Worm (Caenorhabditis elegans) whole organism, young adult: Measurements from ENCODE around the gene C10C6.3.

Experiments
- B0336.3 ChIP-seq: fragments of 200-800 bp; sonication (Bioruptor generic); IDR thresholded peaks from 2 replicates; pipeline ENCODE4 v1.3.6; 2022; ENCODE audit warnings: missing genetic modification characterization, missing compliant biosample characterization
- F33H1.4 ChIP-seq: fragments of 200-800 bp; sonication (Bioruptor generic); IDR thresholded peaks from 2 replicates; pipeline ENCODE4 v1.3.6; 2022; ENCODE audit warnings: missing genetic modification reagents, missing genetic modification characterization, missing compliant biosample characterization
- F37B4.10 ChIP-seq: fragments of 200-800 bp; sonication (Bioruptor generic); IDR thresholded peaks from 2 replicates; pipeline ENCODE4 v1.3.6; 2022; ENCODE audit warnings: missing genetic modification characterization, missing compliant biosample characterization
- F55B11.4 ChIP-seq: sonication (generic microtip); optimal IDR thresholded peaks from 2 replicates; lab custom pipeline; 2016; ENCODE audit warnings: missing compliant biosample characterization, missing genetic modification characterization, borderline replicate concordance; ENCODE audit not compliant: insufficient read depth
- F57C9.4 ChIP-seq: sonication (generic microtip); optimal IDR thresholded peaks from 2 replicates; lab custom pipeline; 2017; ENCODE audit warnings: mild to moderate bottlenecking, missing genetic modification characterization, missing compliant biosample characterization
- T07F8.4 ChIP-seq: sonication (generic microtip); optimal IDR thresholded peaks from 2 replicates; lab custom pipeline; 2016; ENCODE audit warnings: mild to moderate bottlenecking, missing genetic modification characterization, moderate library complexity, missing compliant biosample characterization
- Y79H2A.3 ChIP-seq: fragments of 200-800 bp; sonication (Bioruptor generic); conservative IDR thresholded peaks from 2 replicates; pipeline ENCODE4 v1.3.6; 2022; ENCODE audit warnings: missing genetic modification reagents, missing genetic modification characterization, missing compliant biosample characterization
- akir-1 ChIP-seq: fragments of 200-800 bp; sonication (Bioruptor generic); optimal IDR thresholded peaks from 2 replicates; lab custom pipeline; 2018; ENCODE audit warnings: mild to moderate bottlenecking, missing genetic modification characterization, moderate library complexity, missing compliant biosample characterization
- aptf-3 ChIP-seq: fragments of 200-800 bp; sonication (Bioruptor generic); IDR thresholded peaks from 2 replicates; pipeline ENCODE4 v1.3.6; 2022; ENCODE audit warnings: missing genetic modification characterization, missing compliant biosample characterization
- attf-3 ChIP-seq: fragments of 200-800 bp; sonication (Bioruptor generic); conservative IDR thresholded peaks from 2 replicates; pipeline ENCODE4 v1.3.6; 2022; ENCODE audit warnings: missing genetic modification reagents, missing genetic modification characterization, missing compliant biosample characterization
- attf-6 ChIP-seq: fragments of 200-800 bp; sonication (Bioruptor generic); IDR thresholded peaks from 2 replicates; pipeline ENCODE4 v1.3.6; 2022; ENCODE audit warnings: missing genetic modification reagents, missing genetic modification characterization, missing compliant biosample characterization
- ccch-3 ChIP-seq: fragments of 200-800 bp; sonication (Bioruptor generic); optimal IDR thresholded peaks from 2 replicates; lab custom pipeline; 2018; ENCODE audit warnings: mild to moderate bottlenecking, missing genetic modification characterization, missing compliant biosample characterization
- ceh-58 ChIP-seq: fragments of 200-800 bp; sonication (Bioruptor generic); IDR thresholded peaks from 2 replicates; pipeline ENCODE4 v1.3.6; 2022; ENCODE audit warnings: missing genetic modification characterization, missing compliant biosample characterization
- dpff-1 ChIP-seq: sonication (generic microtip); optimal IDR thresholded peaks from 2 replicates; lab custom pipeline; 2017; ENCODE audit warnings: mild to moderate bottlenecking, missing genetic modification characterization, missing compliant biosample characterization
- efl-1 ChIP-seq: fragments of 150-350 bp; optimal IDR thresholded peaks from 2 replicates; lab custom pipeline; 2014; ENCODE audit warnings: missing biosample characterization, missing genetic modification reagents, missing genetic modification characterization
- egl-18 ChIP-seq: fragments of 200-800 bp; sonication (Bioruptor generic); IDR thresholded peaks from 2 replicates; pipeline ENCODE4 v1.3.6; 2022; ENCODE audit warnings: missing genetic modification reagents, missing genetic modification characterization, missing compliant biosample characterization
- ets-4 ChIP-seq: fragments of 200-800 bp; sonication (Bioruptor generic); optimal IDR thresholded peaks from 2 replicates; lab custom pipeline; 2018; ENCODE audit warnings: mild to moderate bottlenecking, missing genetic modification characterization, missing compliant biosample characterization
- hlh-12 ChIP-seq: sonication (generic microtip); optimal IDR thresholded peaks from 2 replicates; lab custom pipeline; 2016; ENCODE audit warnings: missing genetic modification characterization, missing compliant biosample characterization
- hmg-1.2 ChIP-seq: fragments of 200-800 bp; sonication (Bioruptor generic); IDR thresholded peaks from 2 replicates; pipeline ENCODE4 v1.3.6; 2022; ENCODE audit warnings: missing genetic modification reagents, missing genetic modification characterization, missing compliant biosample characterization
- hrde-1 ChIP-seq: sonication (generic microtip); optimal IDR thresholded peaks from 2 replicates; lab custom pipeline; 2016; ENCODE audit warnings: missing genetic modification characterization, mild to moderate bottlenecking, missing compliant biosample characterization, moderate library complexity, missing genotype, missing genetic modification reagents, borderline replicate concordance
- let-526 ChIP-seq: fragments of 200-800 bp; sonication (Bioruptor generic); IDR thresholded peaks from 2 replicates; pipeline ENCODE4 v1.3.6; 2022; ENCODE audit warnings: missing genetic modification reagents, missing genetic modification characterization, missing compliant biosample characterization
- lin-26 ChIP-seq: fragments of 200-800 bp; sonication (Bioruptor generic); IDR thresholded peaks from 2 replicates; pipeline ENCODE4 v1.3.6; 2022; ENCODE audit warnings: missing genetic modification reagents, missing genetic modification characterization, missing compliant biosample characterization
- lsl-1 ChIP-seq: fragments of 200-800 bp; sonication (Bioruptor generic); optimal IDR thresholded peaks from 2 replicates; lab custom pipeline; 2018; ENCODE audit warnings: mild to moderate bottlenecking, missing genetic modification characterization, moderate library complexity, missing compliant biosample characterization
- madf-6 ChIP-seq: fragments of 200-800 bp; sonication (Bioruptor generic); IDR thresholded peaks from 2 replicates; pipeline ENCODE4 v1.3.6; 2022; ENCODE audit warnings: missing genetic modification reagents, missing genetic modification characterization, missing compliant biosample characterization
- madf-8 ChIP-seq: fragments of 200-800 bp; sonication (Bioruptor generic); conservative IDR thresholded peaks from 2 replicates; pipeline ENCODE4 v1.3.6; 2022; ENCODE audit warnings: missing genetic modification reagents, missing genetic modification characterization, missing compliant biosample characterization
- mel-28 ChIP-seq: sonication (generic microtip); optimal IDR thresholded peaks from 2 replicates; lab custom pipeline; 2016; ENCODE audit warnings: borderline replicate concordance, mild to moderate bottlenecking, missing genetic modification characterization, missing compliant biosample characterization
- mes-4 ChIP-seq: sonication (generic microtip); optimal IDR thresholded peaks from 2 replicates; lab custom pipeline; 2016; ENCODE audit warnings: missing genotype, missing genetic modification characterization, missing compliant biosample characterization
- mxl-1 ChIP-seq: sonication (generic microtip); optimal IDR thresholded peaks from 2 replicates; lab custom pipeline; 2016; ENCODE audit warnings: missing genetic modification characterization, missing compliant biosample characterization
- nfya-1 ChIP-seq: sonication (generic microtip); optimal IDR thresholded peaks from 2 replicates; lab custom pipeline; 2017; ENCODE audit warnings: antibody characterized with exemption, missing compliant biosample characterization, missing genetic modification characterization, borderline replicate concordance; ENCODE audit not compliant: insufficient read depth
- nfya-2 ChIP-seq: fragments of 200-800 bp; sonication (Bioruptor generic); IDR thresholded peaks from 2 replicates; pipeline ENCODE4 v1.3.6; 2022; ENCODE audit warnings: missing genetic modification reagents, missing genetic modification characterization, missing compliant biosample characterization
- nhr-80 ChIP-seq: sonication (generic microtip); optimal IDR thresholded peaks from 2 replicates; lab custom pipeline; 2016; ENCODE audit warnings: missing genetic modification characterization, missing compliant biosample characterization
- rcor-1 ChIP-seq: fragments of 200-800 bp; sonication (Bioruptor generic); IDR thresholded peaks from 2 replicates; pipeline ENCODE4 v1.3.6; 2022; ENCODE audit warnings: missing genetic modification reagents, missing genetic modification characterization, missing compliant biosample characterization
- snpc-1.1 ChIP-seq: sonication (generic microtip); optimal IDR thresholded peaks from 2 replicates; lab custom pipeline; 2017; ENCODE audit warnings: missing genetic modification characterization, mild to moderate bottlenecking, missing compliant biosample characterization, antibody characterized with exemption, moderate library complexity, missing genotype, missing genetic modification reagents; ENCODE audit not compliant: insufficient read depth
- snpc-1.3 ChIP-seq: sonication (generic microtip); optimal IDR thresholded peaks from 2 replicates; lab custom pipeline; 2017; ENCODE audit warnings: missing genetic modification characterization, mild to moderate bottlenecking, missing compliant biosample characterization, antibody characterized with exemption, moderate library complexity, missing genotype, missing genetic modification reagents; ENCODE audit not compliant: insufficient read depth
- tlf-1 ChIP-seq: fragments of 200-800 bp; sonication (Bioruptor generic); optimal IDR thresholded peaks from 2 replicates; lab custom pipeline; 2018; ENCODE audit warnings: mild to moderate bottlenecking, missing genetic modification characterization, missing compliant biosample characterization
- xnd-1 ChIP-seq: sonication (generic microtip); optimal IDR thresholded peaks from 2 replicates; lab custom pipeline; 2016; ENCODE audit warnings: missing genotype, missing genetic modification reagents, missing genetic modification characterization, missing compliant biosample characterization
- ztf-18 ChIP-seq: sonication (generic microtip); optimal IDR thresholded peaks from 2 replicates; lab custom pipeline; 2016; ENCODE audit warnings: missing genotype, mild to moderate bottlenecking, missing genetic modification characterization, missing compliant biosample characterization
- ztf-28 ChIP-seq: fragments of 200-800 bp; sonication (Bioruptor generic); IDR thresholded peaks from 2 replicates; pipeline ENCODE4 v1.3.6; 2022; ENCODE audit warnings: missing genetic modification reagents, missing genetic modification characterization, missing compliant biosample characterization
- ztf-6 ChIP-seq: fragments of 200-800 bp; sonication (Bioruptor generic); IDR thresholded peaks from 2 replicates; pipeline ENCODE4 v1.3.6; 2022; ENCODE audit warnings: missing genetic modification reagents, missing genetic modification characterization, missing compliant biosample characterization

The C10C6.3 gene

ce11 chrIV:11465125-11465524, at the start of gene C10C6.3:
C10C6.3 (minus strand) TSS chrIV:11465225.
- TF ChIP-seq let-526: no peak
- no peak for TF ChIP-seq B0336.3
- no peak for TF ChIP-seq tlf-1
- TF ChIP-seq hlh-12 (tag; lab: Kevin White, UChicago): no peak
- no peak for TF ChIP-seq ztf-28 (GFP tag; lab: Robert Waterston, UW)
- TF ChIP-seq hrde-1 (tag; lab: Kevin White, UChicago): no peak
- TF ChIP-seq madf-8 (GFP tag; lab: Robert Waterston, UW): no peak
- TF ChIP-seq mes-4 (tag; lab: Kevin White, UChicago): no peak
- no peak for TF ChIP-seq madf-6
- no peak for TF ChIP-seq ztf-18 (tag; lab: Kevin White, UChicago)
- no peak for TF ChIP-seq nfya-1 (tag; lab: Kevin White, UChicago)
- TF ChIP-seq F57C9.4 (tag; lab: Kevin White, UChicago): no peak
- TF ChIP-seq ets-4 (GFP tag; lab: Kevin White, UChicago): no peak

ce11 chrIV:11510664-11511063, 45.6 kb upstream of the C10C6.3 start, which contains the start of gene M04B2.6:
M04B2.6 (minus strand) TSS chrIV:11510764.
- TF ChIP-seq Y79H2A.3: no peak
- TF ChIP-seq ceh-58: no peak
- no peak for TF ChIP-seq snpc-1.1
- no peak for TF ChIP-seq nhr-80 (tag; lab: Kevin White, UChicago)
- no peak for TF ChIP-seq nfya-2 (GFP tag; lab: Robert Waterston, UW)
- TF ChIP-seq F37B4.10 (GFP tag; lab: Robert Waterston, UW): no peak
- no peak for TF ChIP-seq attf-3 (GFP tag; lab: Robert Waterston, UW)
- TF ChIP-seq rcor-1 (GFP tag; lab: Robert Waterston, UW): no peak
- TF ChIP-seq aptf-3 (GFP tag; lab: Robert Waterston, UW): no peak
- TF ChIP-seq egl-18 (GFP tag; lab: Robert Waterston, UW): no peak

ce11 chrIV:11504416-11504815, 39.4 kb upstream of the C10C6.3 start, which contains the start of gene twk-25:
twk-25 (plus strand) TSS chrIV:11504716.
- no peak for TF ChIP-seq hrde-1 (tag; lab: Kevin White, UChicago)
- no peak for TF ChIP-seq hmg-1.2 (GFP tag; lab: Robert Waterston, UW)

ce11 chrIV:11503654-11504053, 38.6 kb upstream of the C10C6.3 start:
- TF ChIP-seq lin-26: no peak
- no peak for TF ChIP-seq mel-28
- TF ChIP-seq mxl-1 (tag; lab: Kevin White, UChicago): no peak
- no peak for TF ChIP-seq attf-6 (GFP tag; lab: Robert Waterston, UW)

ce11 chrIV:11500421-11500820, 35.4 kb upstream of the C10C6.3 start, which contains the start of gene H21P03.10:
H21P03.10 (plus strand) TSS chrIV:11500721.
- no peak for TF ChIP-seq ccch-3
- TF ChIP-seq, all 124 proteins: peak for 0

ce11 chrIV:11498169-11498568, 33.1 kb upstream of the C10C6.3 start, which contains the start of gene sms-1:
sms-1 (minus strand) TSS chrIV:11498174.
- peak; percentile 92 for TF ChIP-seq madf-6
- TF ChIP-seq xnd-1: peak; percentile 90
- peak; percentile 86 for TF ChIP-seq F33H1.4 (GFP tag; lab: Robert Waterston, UW)
- no peak for TF ChIP-seq F55B11.4 (tag; lab: Kevin White, UChicago)
- no peak for TF ChIP-seq T07F8.4 (tag; lab: Kevin White, UChicago)
- no peak for TF ChIP-seq ztf-6
- no peak for TF ChIP-seq mes-4 (tag; lab: Kevin White, UChicago)
- TF ChIP-seq akir-1 (GFP tag; lab: Kevin White, UChicago): no peak
- no peak for TF ChIP-seq dpff-1 (tag; lab: Kevin White, UChicago)
- no peak for TF ChIP-seq F57C9.4 (tag; lab: Kevin White, UChicago)
- TF ChIP-seq attf-3 (GFP tag; lab: Robert Waterston, UW): no peak
- peak; percentile 63 for TF ChIP-seq madf-8 (GFP tag; lab: Robert Waterston, UW)
- TF ChIP-seq snpc-1.3 (tag; lab: Kevin White, UChicago): no peak
- peak; percentile 89 for TF ChIP-seq lsl-1 (GFP tag; lab: Kevin White, UChicago)
- no peak for TF ChIP-seq efl-1 (GFP tag; lab: Kevin White, UChicago)
